Worm (Caenorhabditis elegans) whole organism, L1 larva: Measurements from ENCODE around the gene F09B12.3.

Source experiments
- aha-1 ChIP-seq: fragments of 150-350 bp; optimal IDR thresholded peaks from 2 replicates; lab custom pipeline; 2014; ENCODE audit warnings: missing biosample characterization, missing genetic modification characterization
- fkh-4 ChIP-seq: sonication (generic microtip); optimal IDR thresholded peaks from 2 replicates; lab custom pipeline; 2016; ENCODE audit warnings: missing compliant biosample characterization, missing genetic modification characterization, borderline replicate concordance
- lin-39 ChIP-seq: fragments of 150-350 bp; optimal IDR thresholded peaks from 2 replicates; lab custom pipeline; 2014; ENCODE audit warnings: missing biosample characterization, missing genetic modification reagents, missing genetic modification characterization

DNA sequence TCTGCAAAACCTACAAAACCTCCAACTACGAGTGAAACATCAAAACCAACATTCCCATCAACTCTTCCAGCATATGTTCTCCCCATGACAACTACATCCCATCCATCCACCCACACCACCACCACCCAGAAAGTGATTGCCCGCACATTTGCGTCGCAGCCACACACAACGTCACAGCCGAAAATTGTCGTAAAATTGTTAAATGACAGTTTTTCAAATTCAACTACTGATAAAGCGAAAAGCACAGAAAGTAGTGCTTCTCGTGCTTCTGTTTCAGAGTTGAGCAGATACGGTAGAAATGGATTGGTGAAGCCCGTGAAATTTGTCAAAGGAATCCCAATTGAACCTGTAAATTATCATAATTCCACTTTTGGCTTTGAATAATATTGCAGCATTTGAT is 10.0 kb downstream of the F09B12.3 start:
- TF ChIP-seq fkh-4 (tag; lab: Kevin White, UChicago) = no peak
- TF ChIP-seq aha-1 (tag; lab: Kevin White, UChicago) = no peak
- no peak for TF ChIP-seq lin-39 (tag; lab: Kevin White, UChicago)
